Fruit fly (Drosophila melanogaster) whole organism, embryonic: ENCODE measurements around the gene CG4783.
A peak's percentile ranks its signal among the peaks of the same experiment; 100 is the strongest.

ENCODE experiments used
- Aef1 ChIP-seq: fragments of 200-800 bp; sonication (Bioruptor generic); IDR thresholded peaks from 3 replicates; pipeline ENCODE4 v1.3.6; 2022; ENCODE audit warnings: missing biosample characterization, missing genetic modification characterization
- Antp ChIP-seq: fragments of 200-800 bp; sonication (Bioruptor generic); optimal IDR thresholded peaks from 3 replicates; lab custom pipeline; 2016; ENCODE audit warnings: missing biosample characterization, missing genetic modification characterization
- CG10147 ChIP-seq: fragments of 200-800 bp; sonication (Bioruptor generic); optimal IDR thresholded peaks from 2 replicates; lab custom pipeline; 2019; ENCODE audit warnings: missing biosample characterization, mild to moderate bottlenecking, missing genetic modification characterization, moderate library complexity
- CG10431 ChIP-seq: fragments of 200-800 bp; sonication (Bioruptor generic); optimal IDR thresholded peaks from 3 replicates; lab custom pipeline; 2018; ENCODE audit warnings: missing biosample characterization, mild to moderate bottlenecking, missing genetic modification characterization
- CG10654 ChIP-seq: fragments of 200-800 bp; sonication (Bioruptor generic); optimal IDR thresholded peaks from 2 replicates; lab custom pipeline; 2016; ENCODE audit warnings: missing biosample characterization, missing genetic modification characterization
- CG14050 ChIP-seq: fragments of 200-800 bp; sonication (Bioruptor generic); IDR thresholded peaks from 3 replicates; pipeline ENCODE4 v1.3.6; 2022; ENCODE audit warnings: missing biosample characterization, missing genetic modification characterization
- CG1647 ChIP-seq: fragments of 200-800 bp; sonication (Bioruptor generic); optimal IDR thresholded peaks from 3 replicates; lab custom pipeline; 2016; ENCODE audit warnings: missing biosample characterization, missing genetic modification characterization
- CG16863 ChIP-seq: fragments of 200-800 bp; sonication (Bioruptor generic); optimal IDR thresholded peaks from 3 replicates; lab custom pipeline; 2016; ENCODE audit warnings: missing biosample characterization, missing genetic modification characterization
- CG2199 ChIP-seq: fragments of 200-800 bp; sonication (Bioruptor generic); IDR thresholded peaks from 3 replicates; pipeline ENCODE4 v1.3.6; 2022; ENCODE audit warnings: missing biosample characterization, missing genetic modification characterization
- CG30020 ChIP-seq: fragments of 200-800 bp; optimal IDR thresholded peaks from 2 replicates; lab custom pipeline; 2019; ENCODE audit warnings: missing biosample characterization, mild to moderate bottlenecking, missing genetic modification characterization, moderate library complexity
- CG4424 ChIP-seq: fragments of 200-800 bp; sonication (Bioruptor generic); optimal IDR thresholded peaks from 3 replicates; lab custom pipeline; 2016; ENCODE audit warnings: missing biosample characterization, missing genetic modification characterization
- CG4730 ChIP-seq: fragments of 200-800 bp; sonication (Bioruptor generic); IDR thresholded peaks from 2 replicates; pipeline ENCODE4 v1.3.6; 2022; ENCODE audit warnings: missing biosample characterization, missing genetic modification characterization
- CG6254 ChIP-seq: fragments of 200-800 bp; sonication (Bioruptor generic); optimal IDR thresholded peaks from 3 replicates; lab custom pipeline; 2017; ENCODE audit warnings: mild to moderate bottlenecking, missing biosample characterization, missing genetic modification reagents, missing genetic modification characterization
- CG6683 ChIP-seq: fragments of 200-800 bp; sonication (Bioruptor generic); optimal IDR thresholded peaks from 2 replicates; lab custom pipeline; 2017; ENCODE audit warnings: missing biosample characterization, mild to moderate bottlenecking, missing genetic modification characterization, missing genetic modification reagents
- CG6813 ChIP-seq: fragments of 200-800 bp; sonication (Bioruptor generic); optimal IDR thresholded peaks from 2 replicates; lab custom pipeline; 2017; ENCODE audit warnings: missing biosample characterization, missing genetic modification characterization, mild to moderate bottlenecking, moderate library complexity, missing genetic modification reagents
- CG6854 ChIP-seq: fragments of 200-800 bp; sonication (Bioruptor generic); optimal IDR thresholded peaks from 3 replicates; lab custom pipeline; 2017; ENCODE audit warnings: missing biosample characterization, mild to moderate bottlenecking, missing genetic modification characterization
- CG9437 ChIP-seq: fragments of 200-800 bp; sonication (Bioruptor generic); optimal IDR thresholded peaks from 2 replicates; lab custom pipeline; 2018; ENCODE audit warnings: missing biosample characterization, mild to moderate bottlenecking, missing genetic modification characterization
- CG9797 ChIP-seq: fragments of 200-800 bp; sonication (Bioruptor generic); optimal IDR thresholded peaks from 3 replicates; lab custom pipeline; 2018; ENCODE audit warnings: missing biosample characterization, mild to moderate bottlenecking, missing genetic modification characterization
- CrebB ChIP-seq: fragments of 200-800 bp; sonication (Bioruptor generic); optimal IDR thresholded peaks from 3 replicates; lab custom pipeline; 2018; ENCODE audit warnings: missing biosample characterization, mild to moderate bottlenecking, missing genetic modification characterization
- D19A ChIP-seq: fragments of 200-800 bp; optimal IDR thresholded peaks from 3 replicates; lab custom pipeline; 2019; ENCODE audit warnings: missing biosample characterization, mild to moderate bottlenecking, missing genetic modification characterization, moderate library complexity
- Ets65A ChIP-seq: fragments of 200-800 bp; sonication (Bioruptor generic); peaks from one replicate; lab custom pipeline; 2016; ENCODE audit warnings: missing biosample characterization, missing genetic modification characterization
- Fer3 ChIP-seq: fragments of 200-800 bp; sonication (Bioruptor generic); optimal IDR thresholded peaks from 2 replicates; lab custom pipeline; 2018; ENCODE audit warnings: missing biosample characterization, mild to moderate bottlenecking, missing genetic modification characterization, moderate library complexity
- Gug ChIP-seq: fragments of 200-800 bp; sonication (Bioruptor generic); IDR thresholded peaks from 4 replicates; pipeline ENCODE4 v1.3.6; 2022; ENCODE audit warnings: missing biosample characterization, missing genetic modification characterization
- HLH3B ChIP-seq: fragments of 200-800 bp; sonication (Bioruptor generic); IDR thresholded peaks from 2 replicates; pipeline ENCODE4 v1.3.6; 2022; ENCODE audit warnings: missing biosample characterization, missing genetic modification characterization
- HLH54F ChIP-seq: fragments of 200-800 bp; sonication (Bioruptor generic); optimal IDR thresholded peaks from 3 replicates; lab custom pipeline; 2016; ENCODE audit warnings: missing biosample characterization, missing genetic modification characterization
- Hmx ChIP-seq: fragments of 200-800 bp; sonication (Bioruptor generic); optimal IDR thresholded peaks from 2 replicates; lab custom pipeline; 2016; ENCODE audit warnings: missing biosample characterization, missing genetic modification characterization
- Kr ChIP-seq: fragments of 200-800 bp; sonication (Bioruptor generic); optimal IDR thresholded peaks from 2 replicates; lab custom pipeline; 2017; ENCODE audit warnings: missing biosample characterization, mild to moderate bottlenecking, missing genetic modification characterization
- Oaz ChIP-seq: fragments of 200-800 bp; sonication (Bioruptor generic); IDR thresholded peaks from 2 replicates; pipeline ENCODE4 v1.3.6; 2022; ENCODE audit warnings: missing biosample characterization, missing genetic modification characterization
- Ravus ChIP-seq: fragments of 200-800 bp; sonication (Bioruptor generic); IDR thresholded peaks from 2 replicates; pipeline ENCODE4 v1.3.6; 2022; ENCODE audit warnings: missing biosample characterization, missing genetic modification characterization
- bcd ChIP-seq: fragments of 200-800 bp; sonication (Bioruptor generic); optimal IDR thresholded peaks from 2 replicates; lab custom pipeline; 2017; ENCODE audit warnings: missing biosample characterization, mild to moderate bottlenecking, missing genetic modification characterization
- br ChIP-seq: fragments of >200 bp; optimal IDR thresholded peaks from 2 replicates; lab custom pipeline; 2017
- ci ChIP-seq: fragments of 200-800 bp; sonication (Bioruptor generic); IDR thresholded peaks from 3 replicates; pipeline ENCODE4 v1.3.6; 2022; ENCODE audit warnings: missing biosample characterization, missing genetic modification characterization
- dmrt11E ChIP-seq: fragments of 200-800 bp; sonication (Bioruptor generic); optimal IDR thresholded peaks from 3 replicates; lab custom pipeline; 2018; ENCODE audit warnings: missing biosample characterization, mild to moderate bottlenecking, missing genetic modification characterization, moderate library complexity
- emc ChIP-seq: fragments of 200-800 bp; sonication (Bioruptor generic); optimal IDR thresholded peaks from 2 replicates; lab custom pipeline; 2016; ENCODE audit warnings: missing biosample characterization, missing genetic modification characterization
- en ChIP-seq: fragments of 200-800 bp; sonication (Bioruptor generic); optimal IDR thresholded peaks from 2 replicates; lab custom pipeline; 2016; ENCODE audit warnings: missing biosample characterization, missing genetic modification characterization
- fru ChIP-seq: fragments of >200 bp; optimal IDR thresholded peaks from 2 replicates; lab custom pipeline; 2017
- gem ChIP-seq: fragments of 200-800 bp; sonication (Bioruptor generic); optimal IDR thresholded peaks from 2 replicates; lab custom pipeline; 2019; ENCODE audit warnings: missing biosample characterization, mild to moderate bottlenecking, missing genetic modification characterization, moderate library complexity
- insv ChIP-seq, 2 experiments: fragments of 200-800 bp; sonication (Bioruptor generic); optimal IDR thresholded peaks; 3 replicates each; lab custom pipeline; 2016 to 2018; ENCODE audit warnings: missing biosample characterization in 2 of 2, missing genetic modification characterization in 2 of 2
- kay ChIP-seq: fragments of 200-800 bp; sonication (Bioruptor generic); optimal IDR thresholded peaks from 2 replicates; lab custom pipeline; 2016; ENCODE audit warnings: missing biosample characterization, missing genetic modification characterization
- ken ChIP-seq: fragments of 200-800 bp; sonication (Bioruptor generic); IDR thresholded peaks from 3 replicates; pipeline ENCODE4 v1.3.6; 2022; ENCODE audit warnings: missing biosample characterization, missing genetic modification characterization
- lbe ChIP-seq: fragments of 200-800 bp; sonication (Bioruptor generic); optimal IDR thresholded peaks from 2 replicates; lab custom pipeline; 2016; ENCODE audit warnings: missing biosample characterization, mild to moderate bottlenecking, missing genetic modification characterization
- nmo ChIP-seq: fragments of 200-800 bp; sonication (Bioruptor generic); optimal IDR thresholded peaks from 2 replicates; lab custom pipeline; 2018; ENCODE audit warnings: missing biosample characterization, mild to moderate bottlenecking, missing genetic modification characterization, moderate library complexity
- odd ChIP-seq: fragments of 200-800 bp; sonication (Bioruptor generic); optimal IDR thresholded peaks from 2 replicates; lab custom pipeline; 2017; ENCODE audit warnings: missing biosample characterization, mild to moderate bottlenecking, missing genetic modification characterization
- pfk ChIP-seq: fragments of 200-800 bp; sonication (Bioruptor generic); optimal IDR thresholded peaks from 2 replicates; lab custom pipeline; 2018; ENCODE audit warnings: missing biosample characterization, mild to moderate bottlenecking, missing genetic modification characterization, moderate library complexity
- slp2 ChIP-seq: fragments of 200-800 bp; sonication (Bioruptor generic); optimal IDR thresholded peaks from 2 replicates; lab custom pipeline; 2016; ENCODE audit warnings: missing biosample characterization, missing genetic modification characterization
- tll ChIP-seq, 2 experiments: fragments of 200-800 bp in 1 of 2; fragments of >200 bp in 1 of 2; sonication (Bioruptor generic) in 1 of 2; optimal IDR thresholded peaks; 2 replicates each; lab custom pipeline; 2017 to 2019; ENCODE audit warnings: missing biosample characterization in 2 of 2, missing genetic modification characterization in 2 of 2, mild to moderate bottlenecking in 1 of 2, moderate library complexity in 1 of 2
- twi ChIP-seq: fragments of 200-800 bp; optimal IDR thresholded peaks from 2 replicates; lab custom pipeline; 2019; ENCODE audit warnings: missing biosample characterization, mild to moderate bottlenecking, missing genetic modification characterization, moderate library complexity
- wdn ChIP-seq: fragments of 200-800 bp; sonication (Bioruptor generic); IDR thresholded peaks from 2 replicates; pipeline ENCODE4 v1.3.6; 2022; ENCODE audit warnings: missing biosample characterization, missing genetic modification characterization
- zfh1 ChIP-seq: fragments of 200-800 bp; sonication (Bioruptor generic); IDR thresholded peaks from 3 replicates; pipeline ENCODE4 v1.3.6; 2022; ENCODE audit warnings: missing biosample characterization, missing genetic modification characterization

CG4783 gene

dm6 chr3R:19996433-19996832 lies 48.2 kb downstream of the CG4783 start:
- TF ChIP-seq ken (GFP tag; lab: Robert Waterston, UW) (no peak), CG4424 (no peak), lbe (no peak), CG10431 (GFP tag; lab: Kevin White, UChicago) (no peak), kay (GFP tag; lab: Kevin White, UChicago) (no peak), CG6854 (no peak), CG30020 (tag; lab: Kevin White, UChicago) (no peak), Fer3 (no peak), br (lab: Kevin White, UChicago) (no peak), gem (peak; percentile 12), Ets65A (peak; percentile 44), D19A (peak; percentile 69), CG6683 (no peak), fru (lab: Kevin White, UChicago) (no peak), CG14050 (no peak), CG6254 (no peak), Gug (GFP tag; lab: Robert Waterston, UW) (no peak)

DNA sequence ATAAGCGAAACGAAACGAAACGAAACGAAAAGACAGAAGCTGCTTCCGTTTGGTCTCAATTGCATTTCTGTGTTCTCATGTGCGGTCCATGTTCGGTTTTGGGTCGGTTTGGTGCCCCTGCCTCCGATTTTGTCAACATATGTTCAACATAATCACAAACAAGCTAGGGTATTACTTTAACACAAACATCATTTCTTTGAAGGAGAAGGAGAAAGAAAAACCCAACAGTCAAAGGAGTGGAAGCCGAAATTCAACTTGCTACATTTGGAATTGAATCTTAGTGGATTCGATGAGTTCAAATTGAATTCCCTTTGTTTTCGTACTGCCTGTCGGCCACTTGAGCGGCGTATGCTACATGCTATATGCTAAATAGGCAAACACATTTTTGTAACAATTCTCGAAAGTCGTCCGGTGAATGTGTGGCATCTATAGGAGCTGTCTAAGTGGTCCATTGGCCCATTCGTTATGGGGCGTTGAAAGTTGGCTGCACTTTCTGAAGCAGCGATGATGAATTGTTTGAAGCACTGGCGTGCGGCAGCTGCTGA lies 49.4 kb downstream of the CG4783 start:
- TF ChIP-seq CG16863 (GFP tag; lab: Kevin White, UChicago) (no peak), Antp (GFP tag; lab: Kevin White, UChicago) (no peak), CG9797 (GFP tag; lab: Kevin White, UChicago) (no peak), slp2 (GFP tag; lab: Kevin White, UChicago) (no peak), Ravus (GFP tag; lab: Robert Waterston, UW) (no peak), HLH3B (no peak), emc (GFP tag; lab: Kevin White, UChicago) (no peak), nmo (GFP tag; lab: Kevin White, UChicago) (no peak), pfk (GFP tag; lab: Kevin White, UChicago) (peak; percentile 78), HLH54F (GFP tag; lab: Kevin White, UChicago) (no peak), CG9437 (GFP tag; lab: Kevin White, UChicago) (no peak), Oaz (no peak), tll (GFP tag; optimal IDR thresholded peaks at IDR 0.05; lab: Kevin White, UChicago) (peak in 1 of 2 experiments; percentile 41), CG2199 (peak; percentile 82; the same call in 2 of the 3 replicates), CG10147 (GFP tag; lab: Kevin White, UChicago) (no peak), twi (peak; percentile 99), en (GFP tag; lab: Kevin White, UChicago) (no peak), CG1647 (GFP tag; lab: Kevin White, UChicago) (no peak), CG4730 (GFP tag; lab: Robert Waterston, UW) (no peak), zfh1 (GFP tag; lab: Robert Waterston, UW) (no peak), insv (GFP tag; optimal IDR thresholded peaks at IDR 0.05; lab: Kevin White, UChicago) (peak in 1 of 2 experiments; percentile 54), Kr (GFP tag; lab: Kevin White, UChicago) (peak; percentile 17), CG6813 (GFP tag; lab: Kevin White, UChicago) (no peak), dmrt11E (tag; lab: Kevin White, UChicago) (peak; percentile 37), CrebB (no peak), CG10654 (GFP tag; lab: Kevin White, UChicago) (no peak), Hmx (GFP tag; lab: Kevin White, UChicago) (no peak), Aef1 (GFP tag; lab: Robert Waterston, UW) (no peak), bcd (no peak), odd (GFP tag; lab: Kevin White, UChicago) (peak; percentile 40), wdn (GFP tag; lab: Robert Waterston, UW) (no peak), ci (GFP tag; lab: Robert Waterston, UW) (0 out of 3 replicates have a peak, but pooled peaks have one; percentile 6), D19A (no peak)
